Worm (Caenorhabditis elegans) whole organism, L1 larva: ENCODE results near the gene snr-1.

Experiments used
- Y116A8C.19 ChIP-seq: sonication (generic microtip); optimal IDR thresholded peaks from 2 replicates; lab custom pipeline; 2016; ENCODE audit warnings: missing compliant biosample characterization, missing genetic modification characterization, borderline replicate concordance
- alr-1 ChIP-seq: fragments of 200-800 bp; sonication (Bioruptor generic); optimal IDR thresholded peaks from 2 replicates; lab custom pipeline; 2018; ENCODE audit warnings: borderline replicate concordance, mild to moderate bottlenecking, missing genetic modification characterization, missing compliant biosample characterization
- aly-2 ChIP-seq: fragments of 150-350 bp; optimal IDR thresholded peaks from 2 replicates; lab custom pipeline; 2014; ENCODE audit warnings: missing biosample characterization, missing genetic modification characterization
- blmp-1 ChIP-seq: fragments of 150-350 bp; optimal IDR thresholded peaks from 2 replicates; lab custom pipeline; 2014; ENCODE audit warnings: missing biosample characterization, missing genetic modification characterization
- ceh-90 ChIP-seq: sonication (generic microtip); optimal IDR thresholded peaks from 2 replicates; lab custom pipeline; 2016; ENCODE audit warnings: missing genetic modification characterization, missing compliant biosample characterization
- dpl-1 ChIP-seq, 3 experiments: fragments of 150-350 bp in 2 of 3; sonication (generic microtip) in 1 of 3; optimal IDR thresholded peaks; 2 replicates each; lab custom pipeline; 2014 to 2017; ENCODE audit warnings: missing biosample characterization in 3 of 3, missing genetic modification characterization in 3 of 3, missing genetic modification reagents in 3 of 3
- dsc-1 ChIP-seq: sonication (generic microtip); optimal IDR thresholded peaks from 2 replicates; lab custom pipeline; 2016; ENCODE audit warnings: mild to moderate bottlenecking, missing genetic modification characterization, missing compliant biosample characterization
- efl-1 ChIP-seq, 4 experiments: fragments of 150-350 bp; optimal IDR thresholded peaks in 3 of 4; peaks in 1 of 4; 1 replicate in 1 of 4; 2 replicates in 3 of 4; lab custom pipeline; 2014; ENCODE audit warnings: missing biosample characterization in 2 of 4, missing genetic modification characterization in 2 of 4, missing genetic modification reagents in 2 of 4
- egl-13 ChIP-seq: sonication (generic microtip); optimal IDR thresholded peaks from 2 replicates; lab custom pipeline; 2016; ENCODE audit warnings: missing genotype, missing genetic modification reagents, missing genetic modification characterization, missing compliant biosample characterization
- ets-5 ChIP-seq: fragments of 200-800 bp; sonication (Bioruptor generic); IDR thresholded peaks from 2 replicates; pipeline ENCODE4 v1.3.6; 2022; ENCODE audit warnings: missing genetic modification characterization, missing compliant biosample characterization
- fkh-8 ChIP-seq: sonication (generic microtip); optimal IDR thresholded peaks from 2 replicates; lab custom pipeline; 2016; ENCODE audit warnings: mild to moderate bottlenecking, missing genetic modification characterization, missing compliant biosample characterization
- hlh-17 ChIP-seq: fragments of 200-800 bp; sonication (Bioruptor generic); optimal IDR thresholded peaks from 2 replicates; lab custom pipeline; 2018; ENCODE audit warnings: missing genetic modification characterization, mild to moderate bottlenecking, missing compliant biosample characterization, moderate library complexity, borderline replicate concordance
- hlh-4 ChIP-seq: sonication (generic microtip); optimal IDR thresholded peaks from 2 replicates; lab custom pipeline; 2016; ENCODE audit warnings: mild to moderate bottlenecking, missing genetic modification characterization, missing compliant biosample characterization
- hpl-2 ChIP-seq: fragments of 150-350 bp; optimal IDR thresholded peaks from 2 replicates; lab custom pipeline; 2014; ENCODE audit warnings: missing biosample characterization, missing genetic modification reagents, missing genetic modification characterization
- isw-1 ChIP-seq: fragments of 200-800 bp; sonication (Bioruptor generic); IDR thresholded peaks from 2 replicates; pipeline ENCODE4 v1.3.6; 2022; ENCODE audit warnings: missing genetic modification characterization, missing compliant biosample characterization
- jun-1 ChIP-seq: fragments of 150-350 bp; optimal IDR thresholded peaks from 2 replicates; lab custom pipeline; 2014; ENCODE audit warnings: missing biosample characterization, missing genetic modification reagents, missing genetic modification characterization
- lin-14 ChIP-seq: fragments of 200-800 bp; sonication (Bioruptor generic); optimal IDR thresholded peaks from 2 replicates; lab custom pipeline; 2018; ENCODE audit warnings: mild to moderate bottlenecking, missing genetic modification characterization, moderate library complexity, missing compliant biosample characterization
- lin-35 ChIP-seq, 2 experiments: fragments of 150-350 bp; optimal IDR thresholded peaks; 2 replicates each; lab custom pipeline; 2014; ENCODE audit warnings: missing biosample characterization in 2 of 2, missing genetic modification characterization in 2 of 2, missing genetic modification reagents in 2 of 2
- mdl-1 ChIP-seq, 2 experiments: fragments of 150-350 bp; optimal IDR thresholded peaks; 2 replicates each; lab custom pipeline; 2014 to 2017; ENCODE audit warnings: missing biosample characterization in 2 of 2, missing genetic modification characterization in 2 of 2, inconsistent platforms in 1 of 2
- mef-2 ChIP-seq: fragments of 150-350 bp; optimal IDR thresholded peaks from 2 replicates; lab custom pipeline; 2014; ENCODE audit warnings: missing biosample characterization, missing genetic modification characterization
- nhr-12 ChIP-seq: sonication (generic microtip); optimal IDR thresholded peaks from 2 replicates; lab custom pipeline; 2017; ENCODE audit warnings: missing biosample characterization, missing genetic modification characterization
- nhr-19 ChIP-seq: fragments of 200-800 bp; sonication (Bioruptor generic); conservative IDR thresholded peaks from 2 replicates; pipeline ENCODE4 v1.3.6; 2022; ENCODE audit warnings: missing genetic modification characterization, missing compliant biosample characterization
- nhr-20 ChIP-seq: sonication (generic microtip); optimal IDR thresholded peaks from 2 replicates; lab custom pipeline; 2016; ENCODE audit warnings: mild to moderate bottlenecking, missing genetic modification characterization, missing compliant biosample characterization
- nhr-28 ChIP-seq: fragments of 150-350 bp; optimal IDR thresholded peaks from 2 replicates; lab custom pipeline; 2014; ENCODE audit warnings: missing biosample characterization, missing genetic modification characterization
- nhr-47 ChIP-seq: sonication (generic microtip); optimal IDR thresholded peaks from 2 replicates; lab custom pipeline; 2016; ENCODE audit warnings: mild to moderate bottlenecking, missing genetic modification characterization, moderate library complexity, missing compliant biosample characterization
- nhr-71 ChIP-seq: sonication (generic microtip); optimal IDR thresholded peaks from 2 replicates; lab custom pipeline; 2016; ENCODE audit warnings: mild to moderate bottlenecking, missing genetic modification characterization, moderate library complexity, missing compliant biosample characterization
- nhr-77 ChIP-seq: fragments of 150-350 bp; optimal IDR thresholded peaks from 2 replicates; lab custom pipeline; 2014; ENCODE audit warnings: missing biosample characterization, missing genetic modification characterization
- nhr-90 ChIP-seq: sonication (generic microtip); optimal IDR thresholded peaks from 2 replicates; lab custom pipeline; 2016; ENCODE audit warnings: mild to moderate bottlenecking, missing genetic modification characterization, missing compliant biosample characterization; ENCODE audit not compliant: poor library complexity
- pag-3 ChIP-seq: sonication (generic microtip); optimal IDR thresholded peaks from 2 replicates; lab custom pipeline; 2017; ENCODE audit warnings: missing genetic modification characterization, mild to moderate bottlenecking, missing compliant biosample characterization, antibody characterized with exemption, borderline replicate concordance; ENCODE audit not compliant: insufficient read depth
- snu-23 ChIP-seq: sonication (generic microtip); optimal IDR thresholded peaks from 2 replicates; lab custom pipeline; 2016; ENCODE audit warnings: missing genetic modification characterization, missing compliant biosample characterization
- sptf-1 ChIP-seq: fragments of 150-350 bp; optimal IDR thresholded peaks from 2 replicates; lab custom pipeline; 2014; ENCODE audit warnings: missing biosample characterization, missing genetic modification characterization
- tbx-2 ChIP-seq: sonication (generic microtip); optimal IDR thresholded peaks from 2 replicates; lab custom pipeline; 2016; ENCODE audit warnings: missing genetic modification characterization, missing compliant biosample characterization
- unc-98 ChIP-seq: fragments of 200-800 bp; sonication (Bioruptor generic); IDR thresholded peaks from 2 replicates; pipeline ENCODE4 v1.3.6; 2022; ENCODE audit warnings: missing genetic modification characterization, missing compliant biosample characterization
- zip-4 ChIP-seq: fragments of 200-800 bp; sonication (Bioruptor generic); optimal IDR thresholded peaks from 2 replicates; lab custom pipeline; 2018; ENCODE audit warnings: mild to moderate bottlenecking, missing genetic modification characterization, moderate library complexity, missing compliant biosample characterization

Gene snr-1

DNA sequence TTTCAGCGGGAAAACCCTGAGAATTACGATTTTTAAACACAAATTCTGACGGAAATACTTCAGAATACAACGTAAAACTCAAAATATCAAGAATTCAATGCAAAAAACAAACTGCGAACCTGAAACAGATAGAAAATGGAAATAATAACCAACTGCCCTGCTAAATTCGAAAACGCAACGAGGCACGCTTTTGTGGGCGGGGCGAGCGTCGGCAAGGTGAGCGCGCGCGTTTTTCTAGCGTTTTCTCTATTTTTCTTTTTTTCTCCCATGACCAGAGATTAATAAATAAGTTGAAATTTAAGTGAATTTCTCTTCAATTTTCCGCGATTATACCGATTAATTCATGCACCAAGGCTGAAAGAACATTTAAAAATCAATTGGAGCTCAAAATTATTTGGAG is 30.7 kb downstream of the snr-1 start, which contains the start of gene uaf-2 (continued):
- TF ChIP-seq ceh-90 (tag; lab: Kevin White, UChicago): no peak
- peak; percentile 41 for TF ChIP-seq nhr-47 (tag; lab: Kevin White, UChicago)
- no peak for TF ChIP-seq jun-1 (tag; lab: Kevin White, UChicago)
- TF ChIP-seq hlh-17 (GFP tag; lab: Kevin White, UChicago): no peak
- TF ChIP-seq hlh-4 (tag; lab: Kevin White, UChicago): no peak

DNA sequence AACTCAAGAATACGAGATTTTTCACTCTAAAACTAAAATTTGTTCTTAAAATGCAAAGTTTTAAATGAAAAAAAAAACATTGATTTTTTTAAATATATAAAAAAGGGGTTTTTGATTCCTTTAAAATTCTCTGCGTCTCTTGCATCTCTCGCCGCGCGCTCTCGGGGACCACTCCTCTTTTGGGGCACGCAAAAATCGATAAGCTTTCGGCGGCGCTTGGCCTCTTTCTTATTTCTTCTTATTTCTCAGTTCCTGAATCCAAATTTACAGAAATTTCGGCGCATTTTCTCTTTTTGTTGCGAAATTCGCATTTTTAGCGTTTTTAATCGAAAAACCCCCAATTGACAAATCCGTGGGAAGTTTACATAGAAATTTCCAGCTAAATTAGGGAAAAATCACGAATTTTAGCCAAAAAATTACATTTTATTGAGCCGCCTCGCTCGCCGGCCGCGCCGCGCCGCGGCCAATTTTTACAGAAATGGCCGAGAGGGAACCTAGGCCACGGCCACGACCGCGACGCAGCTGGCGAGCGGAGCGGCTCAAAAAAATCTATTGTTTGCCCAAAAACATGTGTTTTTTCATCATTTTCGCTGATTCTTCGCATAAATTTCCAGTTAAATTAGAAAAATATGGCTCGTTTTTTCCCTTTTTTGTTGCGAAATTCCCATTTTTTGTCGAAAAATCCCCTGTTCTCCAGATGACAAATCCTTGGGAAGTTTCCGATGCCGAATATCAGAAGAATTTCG is 31.3 kb downstream of the snr-1 start, which contains the start of gene itsn-1:
itsn-1 (plus strand) TSS at position 696 of the 746 bp plus-strand sequence.
- TF ChIP-seq hpl-2 (GFP tag; lab: Kevin White, UChicago) (no peak), egl-13 (tag; lab: Kevin White, UChicago) (no peak), lin-35 (GFP tag; optimal IDR thresholded peaks at IDR 0.05; lab: Kevin White, UChicago) (no peak), Y116A8C.19 (no peak), unc-98 (GFP tag; lab: Robert Waterston, UW) (0 out of 2 replicates have a peak, but pooled peaks have one; percentile 7), lin-14 (GFP tag; lab: Kevin White, UChicago) (peak; percentile 26), mdl-1 (tag; optimal IDR thresholded peaks at IDR 0.05; lab: Kevin White, UChicago) (no peak), sptf-1 (tag; lab: Kevin White, UChicago) (no peak), alr-1 (tag; lab: Kevin White, UChicago) (no peak)

- TF ChIP-seq efl-1 (optimal IDR thresholded peaks at IDR 0.05; lab: Kevin White, UChicago) (peak in 1 of 2 experiments; percentile 16), efl-1 (GFP tag; optimal IDR thresholded peaks at IDR 0.05 in 1 of 2; lab: Kevin White, UChicago) (peak in 1 of 2 experiments; percentile 74), hpl-2 (GFP tag; lab: Kevin White, UChicago) (no peak)
These were observed 33.4 kb downstream of the snr-1 start for ce11 chrIV:17121058-17121773.

DNA sequence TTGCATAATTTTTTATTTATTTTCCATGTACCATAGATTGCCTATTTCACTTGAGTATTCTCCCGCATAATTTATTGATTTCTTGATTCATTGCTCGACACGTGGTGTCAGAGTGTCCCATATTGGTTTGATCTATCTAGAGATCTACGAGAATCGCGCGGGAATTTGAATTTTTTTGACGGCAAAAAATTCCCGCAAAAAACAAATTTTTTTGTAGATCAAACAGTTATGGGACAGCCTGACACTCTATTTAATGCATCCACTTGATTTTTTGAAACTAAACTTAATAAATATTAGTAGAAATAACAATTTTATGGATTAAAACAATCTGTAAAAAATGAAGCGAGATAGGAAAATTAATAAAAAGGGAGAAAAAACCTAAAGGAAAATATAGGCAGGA is 38.1 kb downstream of the snr-1 start:
- TF ChIP-seq unc-98 (GFP tag; lab: Robert Waterston, UW): no peak
- no peak for TF ChIP-seq hlh-17 (GFP tag; lab: Kevin White, UChicago)
- TF ChIP-seq nhr-28 (tag; lab: Kevin White, UChicago): no peak
- TF ChIP-seq nhr-90 (tag; lab: Kevin White, UChicago): no peak
- TF ChIP-seq ets-5 (GFP tag; lab: Robert Waterston, UW): no peak
- no peak for TF ChIP-seq mef-2 (tag; lab: Kevin White, UChicago)
- TF ChIP-seq nhr-20: no peak
- TF ChIP-seq aly-2 (tag; lab: Kevin White, UChicago): no peak
- no peak for TF ChIP-seq snu-23 (GFP tag; lab: Kevin White, UChicago)
- no peak for TF ChIP-seq nhr-19
- no peak for TF ChIP-seq efl-1 (optimal IDR thresholded peaks at IDR 0.05; lab: Kevin White, UChicago)
- TF ChIP-seq efl-1 (GFP tag; optimal IDR thresholded peaks at IDR 0.05 in 1 of 2; lab: Kevin White, UChicago): no peak
- no peak for TF ChIP-seq nhr-71
- no peak for TF ChIP-seq nhr-12 (tag; lab: Kevin White, UChicago)

DNA sequence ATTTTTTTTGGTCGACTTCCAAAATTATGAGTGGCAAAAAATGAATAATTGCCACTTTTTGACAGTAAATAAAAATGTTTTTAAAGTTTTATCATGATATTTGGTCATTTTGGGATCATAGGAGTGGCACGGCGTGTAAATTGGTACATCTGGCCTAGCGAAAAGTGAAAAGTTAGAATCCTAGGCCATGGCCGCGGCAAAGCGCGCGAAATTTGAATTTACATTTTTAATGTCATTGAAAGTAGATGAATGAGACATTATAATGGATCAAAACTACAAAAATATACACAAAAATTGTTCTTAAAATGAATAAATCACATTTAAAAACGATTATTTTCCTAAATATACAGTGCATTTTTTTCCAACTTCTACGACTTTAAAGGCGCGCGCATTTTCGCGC is 38.7 kb downstream of the snr-1 start:
- no peak for TF ChIP-seq fkh-8 (tag; lab: Kevin White, UChicago)
- peak in 2 of 3 experiments; percentile 39 to 57 for TF ChIP-seq dpl-1 (GFP tag; optimal IDR thresholded peaks at IDR 0.05; lab: Kevin White, UChicago)
- no peak for TF ChIP-seq dsc-1 (tag; lab: Kevin White, UChicago)
- peak; percentile 16 to 50 for TF ChIP-seq efl-1 (optimal IDR thresholded peaks at IDR 0.05; lab: Kevin White, UChicago)
- peak; percentile 60 to 93 for TF ChIP-seq efl-1 (GFP tag; optimal IDR thresholded peaks at IDR 0.05 in 1 of 2; lab: Kevin White, UChicago)
- TF ChIP-seq tbx-2 (tag; lab: Kevin White, UChicago): no peak
- TF ChIP-seq nhr-47 (tag; lab: Kevin White, UChicago): no peak
- peak; percentile 28 for TF ChIP-seq ceh-90 (tag; lab: Kevin White, UChicago)
- no peak for TF ChIP-seq blmp-1 (tag; lab: Kevin White, UChicago)
- TF ChIP-seq pag-3: no peak
- peak in 1 of 2 experiments; percentile 26 for TF ChIP-seq lin-35 (GFP tag; optimal IDR thresholded peaks at IDR 0.05; lab: Kevin White, UChicago)
- no peak for TF ChIP-seq zip-4 (GFP tag; lab: Kevin White, UChicago)
- TF ChIP-seq isw-1 (GFP tag; lab: Robert Waterston, UW): no peak
- no peak for TF ChIP-seq nhr-77
